Fruit fly (Drosophila melanogaster): ENCODE data around the gene Bhmt.

Bhmt gene

dm6 chr2L:18921246-18921645, 35.9 kb downstream of the Bhmt start (continued):
- TF ChIP-seq Smox (GFP tag; optimal IDR thresholded peaks at IDR 0.05) (peak; percentile 46), vri (GFP tag; optimal IDR thresholded peaks at IDR 0.05) (no peak), CG9139 (GFP tag; optimal IDR thresholded peaks at IDR 0.05) (no peak), CG8119 (GFP tag; IDR thresholded peaks at IDR 0.05) (no peak), topi (GFP tag; optimal IDR thresholded peaks at IDR 0.05) (peak; percentile 15), CG10669 (GFP tag; optimal IDR thresholded peaks at IDR 0.05) (no peak), CG1621 (tag; optimal IDR thresholded peaks at IDR 0.05) (no peak), Sox15 (GFP tag; optimal IDR thresholded peaks at IDR 0.05) (no peak), CG34406 (GFP tag; optimal IDR thresholded peaks at IDR 0.05) (peak; percentile 9), esn (GFP tag; optimal IDR thresholded peaks at IDR 0.05) (peak; percentile 33)

- TF ChIP-seq salr (GFP tag; optimal IDR thresholded peaks at IDR 0.05), result no peak
- TF ChIP-seq CG15336 (GFP tag; IDR thresholded peaks at IDR 0.05), result no peak
- TF ChIP-seq dac (GFP tag; optimal IDR thresholded peaks at IDR 0.05), result no peak
- TF ChIP-seq CG7368 (GFP tag; optimal IDR thresholded peaks at IDR 0.05), result no peak
- TF ChIP-seq CG3919 (GFP tag; optimal IDR thresholded peaks at IDR 0.05), result no peak
- TF ChIP-seq CG8632 (GFP tag; optimal IDR thresholded peaks at IDR 0.05), result no peak
- TF ChIP-seq Gug (GFP tag; IDR thresholded peaks at IDR 0.05), result no peak
- TF ChIP-seq CG11902 (GFP tag; optimal IDR thresholded peaks at IDR 0.05), result no peak
- no peak for TF ChIP-seq CG10669 (GFP tag; optimal IDR thresholded peaks at IDR 0.05)
- TF ChIP-seq fd85E (GFP tag; optimal IDR thresholded peaks at IDR 0.05), result no peak
- TF ChIP-seq net (GFP tag; optimal IDR thresholded peaks at IDR 0.05), result no peak
- TF ChIP-seq CG6792 (GFP tag; optimal IDR thresholded peaks at IDR 0.05), result no peak
- no peak for TF ChIP-seq acj6 (GFP tag; optimal IDR thresholded peaks at IDR 0.05)
- TF ChIP-seq OdsH (GFP tag; optimal IDR thresholded peaks at IDR 0.05), result no peak
- no peak for TF ChIP-seq CG32006 (GFP tag; optimal IDR thresholded peaks at IDR 0.05)
- no peak for TF ChIP-seq CG9139 (GFP tag; optimal IDR thresholded peaks at IDR 0.05)
- TF ChIP-seq Sox102F (GFP tag; optimal IDR thresholded peaks at IDR 0.05), result no peak
- TF ChIP-seq Smox (GFP tag; optimal IDR thresholded peaks at IDR 0.05), result no peak
Observed at dm6 chr2L:18919474-18919873, 37.6 kb downstream of the Bhmt start.

- TF ChIP-seq fkh (GFP tag; optimal IDR thresholded peaks at IDR 0.05), result peak; percentile 32
- no peak for TF ChIP-seq Ets21C (GFP tag; optimal IDR thresholded peaks at IDR 0.05)
Observed at dm6 chr2L:18917584-18917983, 39.5 kb downstream of the Bhmt start.

- TF ChIP-seq CG8119 (GFP tag; IDR thresholded peaks at IDR 0.05), result no peak
- TF ChIP-seq CG10631 (GFP tag; optimal IDR thresholded peaks at IDR 0.05), result no peak
- no peak for TF ChIP-seq dac (GFP tag; optimal IDR thresholded peaks at IDR 0.05)
- TF ChIP-seq cyc (GFP tag; optimal IDR thresholded peaks at IDR 0.05), result no peak
- no peak for TF ChIP-seq CG10669 (GFP tag; optimal IDR thresholded peaks at IDR 0.05)
- no peak for TF ChIP-seq CG3919 (GFP tag; optimal IDR thresholded peaks at IDR 0.05)
- TF ChIP-seq Eip75B (GFP tag; optimal IDR thresholded peaks at IDR 0.05), result no peak
- TF ChIP-seq CG1621 (tag; optimal IDR thresholded peaks at IDR 0.05), result no peak
- no peak for TF ChIP-seq CG6808 (GFP tag; optimal IDR thresholded peaks at IDR 0.05)
- no peak for TF ChIP-seq CG32006 (GFP tag; optimal IDR thresholded peaks at IDR 0.05)
- no peak for TF ChIP-seq CG4318 (GFP tag; optimal IDR thresholded peaks at IDR 0.05)
Observed at dm6 chr2L:18914829-18915228, 42.3 kb downstream of the Bhmt start.

dm6 chr2L:18907491-18907890, 49.6 kb downstream of the Bhmt start:
- TF ChIP-seq CG6276 (GFP tag; optimal IDR thresholded peaks at IDR 0.05) (peak; percentile 58), esn (GFP tag; optimal IDR thresholded peaks at IDR 0.05) (peak; percentile 15), eg (GFP tag; IDR thresholded peaks at IDR 0.05) (peak; percentile 74; the same call in 2 of the 3 replicates), Smox (GFP tag; optimal IDR thresholded peaks at IDR 0.05) (peak; percentile 12), CG31627 (GFP tag; optimal IDR thresholded peaks at IDR 0.05) (no peak), Eip78C (GFP tag) (peak; percentile 67), Gug (GFP tag; IDR thresholded peaks at IDR 0.05) (0 out of 2 replicates have a peak, but pooled peaks have one; percentile 26), OdsH (GFP tag; optimal IDR thresholded peaks at IDR 0.05) (peak; percentile 28), svp (GFP tag) (peak; percentile 50), acj6 (GFP tag; optimal IDR thresholded peaks at IDR 0.05) (no peak), salr (GFP tag; optimal IDR thresholded peaks at IDR 0.05) (peak in 1 of 2 experiments; percentile 26), Hr4 (GFP tag; optimal IDR thresholded peaks at IDR 0.05) (peak; percentile 82), CG6163 (GFP tag; IDR thresholded peaks at IDR 0.05) (peak; percentile 57), CG8119 (GFP tag; IDR thresholded peaks at IDR 0.05) (peak; percentile 83), Lpt (GFP tag; optimal IDR thresholded peaks at IDR 0.05) (peak; percentile 32), spab (GFP tag; optimal IDR thresholded peaks at IDR 0.05) (no peak), CG4318 (GFP tag; optimal IDR thresholded peaks at IDR 0.05) (peak; percentile 54), net (GFP tag; optimal IDR thresholded peaks at IDR 0.05) (peak; percentile 41), CG15336 (GFP tag; IDR thresholded peaks at IDR 0.05) (peak; percentile 83), CG3919 (GFP tag; optimal IDR thresholded peaks at IDR 0.05) (peak; percentile 34), CG7368 (GFP tag; optimal IDR thresholded peaks at IDR 0.05) (no peak), vri (GFP tag; optimal IDR thresholded peaks at IDR 0.05) (peak; percentile 3), Ets21C (GFP tag; optimal IDR thresholded peaks at IDR 0.05) (no peak), CG6808 (GFP tag; optimal IDR thresholded peaks at IDR 0.05) (no peak), pdm3 (GFP tag; optimal IDR thresholded peaks at IDR 0.05) (peak; percentile 35), dac (GFP tag; optimal IDR thresholded peaks at IDR 0.05) (peak; percentile 22)
